Fruit fly (Drosophila melanogaster): ENCODE results near the gene slmb.

DNA sequence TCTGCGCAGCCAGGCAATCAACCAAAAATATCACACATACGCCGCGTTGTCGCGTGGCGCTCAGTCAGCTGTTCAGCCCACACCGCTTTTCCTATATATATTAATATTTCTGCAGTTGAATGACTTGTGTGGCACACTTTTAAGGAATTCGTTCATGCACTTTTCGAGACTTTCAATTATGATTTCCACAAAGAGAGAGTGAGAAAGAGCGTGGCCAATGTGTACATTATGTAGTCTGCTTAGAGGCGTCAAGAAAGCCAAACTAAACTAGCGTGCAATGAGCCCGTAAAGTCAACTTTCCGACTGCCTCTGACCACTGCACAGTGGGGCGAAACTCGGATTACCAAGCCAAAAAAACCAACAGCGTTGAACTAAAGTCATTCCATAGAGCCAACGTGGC, 26.8 kb upstream of the slmb start:
- TF ChIP-seq Abd-B (GFP tag; optimal IDR thresholded peaks at IDR 0.05) (no peak), pan (optimal IDR thresholded peaks at IDR 0.05) (no peak), foxo (GFP tag; optimal IDR thresholded peaks at IDR 0.05) (no peak), Dif (GFP tag; optimal IDR thresholded peaks at IDR 0.05; ENCODE audit: partially characterized antibody) (no peak), psq (GFP tag; optimal IDR thresholded peaks at IDR 0.05) (no peak), dsf (GFP tag; optimal IDR thresholded peaks at IDR 0.05; ENCODE audit: borderline replicate concordance) (no peak), br (GFP tag; optimal IDR thresholded peaks at IDR 0.05) (no peak)
